Worm (Caenorhabditis elegans): ENCODE results near the gene C07G1.6.
A peak's percentile ranks its signal among the peaks of the same experiment; 100 is the strongest.

ce11 chrIV:8241312-8241833 lies 31.2 kb upstream of the C07G1.6 start:
- TF ChIP-seq snpc-1.2 (GFP tag; IDR thresholded peaks at IDR 0.05): no peak
- TF ChIP-seq lin-13 (GFP tag; optimal IDR thresholded peaks at IDR 0.05): no peak
- peak in 1 of 2 experiments; percentile 33 for TF ChIP-seq mdl-1 (tag; optimal IDR thresholded peaks at IDR 0.05)
- no peak for TF ChIP-seq pha-4 (GFP tag; IDR thresholded peaks at IDR 0.05)
- TF ChIP-seq pha-4 (tag; optimal IDR thresholded peaks at IDR 0.05): no peak
- no peak for TF ChIP-seq set-16 (GFP tag; IDR thresholded peaks at IDR 0.05)
- no peak for TF ChIP-seq ZK546.5 (tag; optimal IDR thresholded peaks at IDR 0.05)
- TF ChIP-seq daf-12 (tag; optimal IDR thresholded peaks at IDR 0.05): no peak
- TF ChIP-seq daf-19 (GFP tag; conservative IDR thresholded peaks at IDR 0.05): no peak

Data from whole organism, L4 larva.